Worm (Caenorhabditis elegans): ENCODE data around the gene C16C8.25.
"Not testable (repeated sequence)": the region's sequence is repeated elsewhere in the genome, so short reads cannot be mapped to it uniquely, and the experiment has no call there.

The C16C8.25 gene

ce11 chrII:3445285-3445806 is 3.7 kb upstream of the C16C8.25 start, which contains the start of the genes C16C8.5 and C16C8.16:
C16C8.5 (minus strand) TSS chrII:3445385.
C16C8.16 (plus strand) TSS chrII:3445756.
- TF ChIP-seq cog-1 (tag; optimal IDR thresholded peaks at IDR 0.05) (no peak), tab-1 (GFP tag; IDR thresholded peaks at IDR 0.05) (no peak), flt-1 (GFP tag; IDR thresholded peaks at IDR 0.05) (no peak), med-1 (GFP tag; optimal IDR thresholded peaks at IDR 0.05; ENCODE audit: insufficient read depth) (no peak), ztf-23 (GFP tag; IDR thresholded peaks at IDR 0.05) (no peak), ztf-29 (GFP tag; IDR thresholded peaks at IDR 0.05) (no peak), T22C8.4 (GFP tag; IDR thresholded peaks at IDR 0.05) (no peak), ref-1 (GFP tag; conservative IDR thresholded peaks at IDR 0.05) (no peak), klf-2 (GFP tag; conservative IDR thresholded peaks at IDR 0.05) (no peak)

DNA sequence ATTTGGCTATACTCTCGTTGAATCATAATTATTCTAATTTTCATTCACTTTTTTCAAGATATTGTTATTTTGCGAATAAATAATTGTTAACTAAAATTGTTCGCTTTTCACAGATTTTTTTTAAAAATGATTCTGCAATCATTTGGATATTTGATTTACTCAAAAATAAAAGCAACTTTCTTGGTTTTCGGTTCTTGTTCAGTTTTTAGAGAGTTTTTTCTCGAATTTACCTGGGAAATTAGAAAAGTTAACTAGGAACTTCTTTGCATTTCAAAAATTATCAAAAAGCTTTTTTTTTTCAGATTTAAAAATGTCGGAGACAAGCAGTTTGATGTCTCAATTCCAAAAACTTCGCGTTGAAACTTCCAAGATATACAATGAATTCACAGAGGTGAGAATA is 2.4 kb upstream of the C16C8.25 start, which contains the start of the genes C16C8.20 and gldi-6:
TSS of gene C16C8.20 (plus strand) at position 301 of the 400 bp plus-strand sequence.
TSS of gene gldi-6 (plus strand) at position 301 of the 400 bp plus-strand sequence.
- TF ChIP-seq ref-1 (GFP tag; conservative IDR thresholded peaks at IDR 0.05) (no peak), flt-1 (GFP tag; IDR thresholded peaks at IDR 0.05) (no peak)

DNA sequence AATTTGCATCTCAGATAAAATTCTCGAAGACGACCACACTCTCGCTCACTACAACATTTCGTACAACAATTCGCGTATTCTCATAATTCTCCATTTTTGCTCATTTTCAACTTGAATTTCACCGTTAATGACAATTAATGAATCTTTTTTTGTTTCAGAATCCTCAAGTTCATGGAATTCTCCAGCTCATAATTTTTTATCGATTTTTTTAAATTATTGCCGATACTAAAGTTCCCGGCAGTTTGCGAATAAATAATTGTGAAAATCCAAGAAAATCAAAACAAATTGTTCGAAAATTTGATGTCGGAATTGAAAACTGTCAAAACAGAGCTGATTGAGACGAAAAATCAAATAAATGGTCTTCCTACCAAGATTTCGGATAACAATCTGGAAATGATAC is 1.1 kb upstream of the C16C8.25 start, which contains the start of gene C16C8.21:
TSS of gene C16C8.21 (plus strand) at position 301 of the 400 bp plus-strand sequence.
- no peak for TF ChIP-seq flt-1 (GFP tag; IDR thresholded peaks at IDR 0.05)
- no peak for TF ChIP-seq ztf-29 (GFP tag; IDR thresholded peaks at IDR 0.05)
- TF ChIP-seq T22C8.4 (GFP tag; IDR thresholded peaks at IDR 0.05): no peak
- no peak for TF ChIP-seq ztf-23 (GFP tag; IDR thresholded peaks at IDR 0.05)
- no peak for TF ChIP-seq cog-1 (tag; optimal IDR thresholded peaks at IDR 0.05)

DNA sequence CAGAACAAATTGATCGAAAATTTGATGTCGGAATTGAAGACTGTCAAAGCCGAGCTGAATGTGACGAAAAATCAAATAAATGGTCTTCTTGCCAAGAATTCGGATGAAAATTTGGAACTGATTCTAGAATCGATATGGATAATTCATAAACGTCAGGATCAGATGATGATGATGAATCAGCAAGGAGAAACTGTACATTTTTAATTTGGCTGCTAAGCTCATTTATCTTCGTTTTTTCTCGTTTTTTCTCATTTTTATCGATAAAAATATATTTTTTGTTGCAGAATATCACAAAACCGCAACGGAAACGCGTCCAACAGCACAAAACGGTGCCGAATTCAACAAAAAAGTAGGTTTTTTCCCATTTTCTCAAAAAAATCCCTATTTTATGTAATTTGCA is 484 bp downstream of the C16C8.25 start, which contains the start of gene C16C8.14:
TSS of gene C16C8.14 (plus strand) at position 301 of the 400 bp plus-strand sequence.
- TF ChIP-seq ztf-23 (GFP tag; IDR thresholded peaks at IDR 0.05); ref-1 (GFP tag; conservative IDR thresholded peaks at IDR 0.05); flt-1 (GFP tag; IDR thresholded peaks at IDR 0.05): not testable (repeated sequence)

DNA sequence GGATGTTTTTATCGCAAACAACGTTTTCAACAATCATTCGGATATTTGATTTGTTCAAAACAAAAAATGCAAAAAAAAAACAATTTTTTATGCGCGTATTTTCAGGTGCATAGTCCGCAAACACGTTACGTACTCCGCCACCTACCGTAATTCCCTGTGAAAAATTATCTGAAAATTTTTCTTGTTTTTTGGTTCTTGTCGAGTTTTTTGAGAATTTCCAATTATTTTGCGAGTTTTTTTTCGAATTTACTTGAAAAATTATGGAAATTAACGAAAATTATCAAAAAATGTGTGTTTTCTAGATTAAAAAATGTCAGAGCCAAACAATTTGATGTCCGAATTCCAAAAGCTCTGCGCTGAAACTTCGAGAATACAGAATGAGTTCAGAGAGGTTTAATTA is 3.4 kb downstream of the C16C8.25 start, which contains the start of gene C16C8.12:
TSS of gene C16C8.12 (plus strand) at position 301 of the 400 bp plus-strand sequence.
- TF ChIP-seq flt-1 (GFP tag; IDR thresholded peaks at IDR 0.05) (no peak), tab-1 (GFP tag; IDR thresholded peaks at IDR 0.05) (no peak), ref-1 (GFP tag; conservative IDR thresholded peaks at IDR 0.05) (no peak)

ce11 chrII:3453521-3453920 is 4.5 kb downstream of the C16C8.25 start, which contains the start of gene C16C8.11:
C16C8.11 (plus strand) TSS chrII:3453708.
- no peak for TF ChIP-seq ztf-29 (GFP tag; IDR thresholded peaks at IDR 0.05)
- TF ChIP-seq cog-1 (tag; optimal IDR thresholded peaks at IDR 0.05): no peak
- no peak for TF ChIP-seq flt-1 (GFP tag; IDR thresholded peaks at IDR 0.05)
- no peak for TF ChIP-seq ref-1 (GFP tag; conservative IDR thresholded peaks at IDR 0.05)
- no peak for TF ChIP-seq tab-1 (GFP tag; IDR thresholded peaks at IDR 0.05)
- no peak for TF ChIP-seq T22C8.4 (GFP tag; IDR thresholded peaks at IDR 0.05)
- TF ChIP-seq ztf-23 (GFP tag; IDR thresholded peaks at IDR 0.05): no peak
- TF ChIP-seq med-1 (GFP tag; optimal IDR thresholded peaks at IDR 0.05; ENCODE audit: insufficient read depth): no peak
- TF ChIP-seq klf-2 (GFP tag; conservative IDR thresholded peaks at IDR 0.05): no peak

- TF ChIP-seq med-1 (GFP tag; optimal IDR thresholded peaks at IDR 0.05; ENCODE audit: insufficient read depth): no peak
- no peak for TF ChIP-seq flt-1 (GFP tag; IDR thresholded peaks at IDR 0.05)
- TF ChIP-seq T22C8.4 (GFP tag; IDR thresholded peaks at IDR 0.05): no peak
- TF ChIP-seq klf-2 (GFP tag; conservative IDR thresholded peaks at IDR 0.05): no peak
- no peak; the same call in 1 of the 2 replicates for TF ChIP-seq ztf-29 (GFP tag; IDR thresholded peaks at IDR 0.05)
- no peak for TF ChIP-seq ztf-23 (GFP tag; IDR thresholded peaks at IDR 0.05)
- TF ChIP-seq tab-1 (GFP tag; IDR thresholded peaks at IDR 0.05): no peak
- TF ChIP-seq cog-1 (tag; optimal IDR thresholded peaks at IDR 0.05): no peak
These were observed 9.2 kb downstream of the C16C8.25 start, which contains the start of the genes C16C8.26 and C16C8.19 for ce11 chrII:3458209-3458608. C16C8.26 (minus strand) TSS chrII:3458309. C16C8.19 (plus strand) TSS chrII:3458487.

DNA sequence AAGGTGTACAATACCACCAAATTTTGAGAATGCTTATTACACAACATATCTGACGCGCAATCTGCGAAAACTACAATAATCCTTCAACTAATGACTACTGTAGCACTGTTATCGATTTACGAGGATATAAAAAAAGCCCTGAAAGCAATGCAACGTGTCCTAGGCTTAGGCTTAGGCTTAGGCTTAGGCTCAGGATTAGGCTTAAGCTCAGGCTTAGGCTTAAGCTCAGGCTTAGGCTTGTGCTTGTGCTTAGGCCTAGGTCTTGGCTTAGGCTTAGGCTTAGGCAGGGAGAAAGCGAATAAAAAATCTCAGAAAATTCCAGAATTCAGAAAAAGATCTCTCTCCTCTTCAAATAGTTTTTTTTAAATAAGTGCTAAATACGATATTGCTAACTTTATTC is 10.2 kb downstream of the C16C8.25 start:
- TF ChIP-seq cog-1 (tag; optimal IDR thresholded peaks at IDR 0.05) (no peak), ref-1 (GFP tag; conservative IDR thresholded peaks at IDR 0.05) (no peak), klf-2 (GFP tag; conservative IDR thresholded peaks at IDR 0.05) (no peak)

DNA sequence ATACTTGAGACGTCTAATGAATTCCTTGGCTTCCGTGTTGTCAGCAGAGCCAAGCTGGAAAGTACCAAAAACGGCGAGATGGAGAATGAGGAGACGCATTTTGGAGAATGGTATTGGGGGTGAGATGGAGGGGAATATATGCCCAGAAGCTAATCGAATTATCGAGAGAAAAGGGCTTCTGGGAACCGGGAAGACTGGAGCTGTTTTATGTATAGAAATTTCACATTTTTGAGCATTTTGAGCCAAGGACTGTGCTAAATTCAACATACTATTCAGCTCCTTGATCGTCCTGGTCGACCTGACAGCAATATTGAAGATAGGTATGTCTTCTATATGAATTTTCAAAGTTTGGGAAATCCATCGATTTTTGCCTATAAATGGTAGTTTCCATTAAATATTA is 11.0 kb downstream of the C16C8.25 start, which contains the start of gene C16C8.7:
TSS of gene C16C8.7 (minus strand) at position 101 of the 400 bp plus-strand sequence.
- no peak for TF ChIP-seq flt-1 (GFP tag; IDR thresholded peaks at IDR 0.05)
- TF ChIP-seq klf-2 (GFP tag; conservative IDR thresholded peaks at IDR 0.05): no peak
- TF ChIP-seq tab-1 (GFP tag; IDR thresholded peaks at IDR 0.05): no peak
- TF ChIP-seq ref-1 (GFP tag; conservative IDR thresholded peaks at IDR 0.05): no peak
- no peak for TF ChIP-seq cog-1 (tag; optimal IDR thresholded peaks at IDR 0.05)
- no peak for TF ChIP-seq med-1 (GFP tag; optimal IDR thresholded peaks at IDR 0.05; ENCODE audit: insufficient read depth)
- no peak for TF ChIP-seq ztf-29 (GFP tag; IDR thresholded peaks at IDR 0.05)

ce11 chrII:3461586-3461985 is 12.6 kb downstream of the C16C8.25 start, which contains the start of gene C16C8.8:
C16C8.8 (minus strand) TSS chrII:3461686.
- TF ChIP-seq cog-1 (tag; optimal IDR thresholded peaks at IDR 0.05): no peak
- TF ChIP-seq klf-2 (GFP tag; conservative IDR thresholded peaks at IDR 0.05): no peak
- TF ChIP-seq ztf-29 (GFP tag; IDR thresholded peaks at IDR 0.05): no peak
- no peak for TF ChIP-seq T22C8.4 (GFP tag; IDR thresholded peaks at IDR 0.05)
- no peak for TF ChIP-seq flt-1 (GFP tag; IDR thresholded peaks at IDR 0.05)
- no peak for TF ChIP-seq med-1 (GFP tag; optimal IDR thresholded peaks at IDR 0.05; ENCODE audit: insufficient read depth)
- TF ChIP-seq tab-1 (GFP tag; IDR thresholded peaks at IDR 0.05): no peak
- TF ChIP-seq ref-1 (GFP tag; conservative IDR thresholded peaks at IDR 0.05): no peak
- TF ChIP-seq ztf-23 (GFP tag; IDR thresholded peaks at IDR 0.05): no peak

Data from whole organism, midembryonic.